Worm (Caenorhabditis elegans) whole organism, late embryonic: ENCODE measurements around the gene F58E2.5.
A peak's percentile ranks its signal among the peaks of the same experiment; 100 is the strongest.

Experiments
- C08G9.2 ChIP-seq: sonication (generic microtip); optimal IDR thresholded peaks from 2 replicates; lab custom pipeline; 2016; ENCODE audit warnings: mild to moderate bottlenecking, missing genetic modification characterization, moderate library complexity, missing compliant biosample characterization
- C38D4.7 ChIP-seq: fragments of 200-800 bp; sonication (Bioruptor generic); optimal IDR thresholded peaks from 2 replicates; lab custom pipeline; 2018; ENCODE audit warnings: mild to moderate bottlenecking, missing genetic modification characterization, moderate library complexity, missing compliant biosample characterization
- K09A11.1 ChIP-seq: sonication (generic microtip); optimal IDR thresholded peaks from 2 replicates; lab custom pipeline; 2017; ENCODE audit warnings: antibody characterized with exemption, mild to moderate bottlenecking, missing genetic modification characterization, missing compliant biosample characterization; ENCODE audit not compliant: insufficient read depth
- T23F11.4 ChIP-seq: fragments of 200-800 bp; sonication (Bioruptor generic); optimal IDR thresholded peaks from 2 replicates; lab custom pipeline; 2018; ENCODE audit warnings: mild to moderate bottlenecking, missing genetic modification characterization, missing compliant biosample characterization
- ahr-1 ChIP-seq: sonication (generic microtip); optimal IDR thresholded peaks from 2 replicates; lab custom pipeline; 2016; ENCODE audit warnings: missing genetic modification characterization, missing compliant biosample characterization
- ceh-18 ChIP-seq: sonication (generic microtip); optimal IDR thresholded peaks from 2 replicates; lab custom pipeline; 2016; ENCODE audit warnings: missing genetic modification characterization, missing compliant biosample characterization
- ceh-2 ChIP-seq: sonication (generic microtip); optimal IDR thresholded peaks from 2 replicates; lab custom pipeline; 2016; ENCODE audit warnings: missing genotype, missing genetic modification characterization, missing compliant biosample characterization
- ceh-22 ChIP-seq: sonication (generic microtip); optimal IDR thresholded peaks from 2 replicates; lab custom pipeline; 2017; ENCODE audit warnings: missing biosample characterization, missing genetic modification characterization
- ceh-30 ChIP-seq: fragments of 150-350 bp; optimal IDR thresholded peaks from 2 replicates; lab custom pipeline; 2014; ENCODE audit warnings: missing biosample characterization, missing genetic modification characterization
- ceh-34 ChIP-seq: sonication (generic microtip); optimal IDR thresholded peaks from 2 replicates; lab custom pipeline; 2016; ENCODE audit warnings: mild to moderate bottlenecking, missing genetic modification characterization, missing compliant biosample characterization
- ceh-45 ChIP-seq: fragments of 200-800 bp; sonication (Bioruptor generic); IDR thresholded peaks from 2 replicates; pipeline ENCODE4 v1.3.6; 2022; ENCODE audit warnings: missing genetic modification reagents, missing genetic modification characterization, missing compliant biosample characterization
- ceh-48 ChIP-seq: sonication (generic microtip); optimal IDR thresholded peaks from 2 replicates; lab custom pipeline; 2016; ENCODE audit warnings: missing genetic modification characterization, inconsistent platforms, missing compliant biosample characterization
- che-1 ChIP-seq: sonication (generic microtip); optimal IDR thresholded peaks from 2 replicates; lab custom pipeline; 2016; ENCODE audit warnings: mild to moderate bottlenecking, missing genetic modification characterization, missing compliant biosample characterization
- dve-1 ChIP-seq: sonication (generic microtip); optimal IDR thresholded peaks from 2 replicates; lab custom pipeline; 2017; ENCODE audit warnings: antibody characterized with exemption, mild to moderate bottlenecking, missing genetic modification characterization, missing compliant biosample characterization
- fax-1 ChIP-seq: sonication (generic microtip); optimal IDR thresholded peaks from 2 replicates; lab custom pipeline; 2016; ENCODE audit warnings: missing genotype, missing genetic modification characterization, missing compliant biosample characterization
- hlh-30 ChIP-seq: sonication (generic microtip); optimal IDR thresholded peaks from 2 replicates; lab custom pipeline; 2017; ENCODE audit warnings: antibody characterized with exemption, missing genetic modification characterization, missing compliant biosample characterization; ENCODE audit not compliant: insufficient read depth
- lin-11 ChIP-seq: fragments of 200-800 bp; sonication (Bioruptor generic); optimal IDR thresholded peaks from 2 replicates; lab custom pipeline; 2018; ENCODE audit warnings: mild to moderate bottlenecking, missing genetic modification characterization, missing compliant biosample characterization
- mec-3 ChIP-seq: sonication (generic microtip); optimal IDR thresholded peaks from 2 replicates; lab custom pipeline; 2016; ENCODE audit warnings: borderline replicate concordance, missing genetic modification characterization, missing compliant biosample characterization
- nhr-11 ChIP-seq: fragments of 150-350 bp; optimal IDR thresholded peaks from 2 replicates; lab custom pipeline; 2014; ENCODE audit warnings: missing biosample characterization, missing genetic modification characterization
- npax-4 ChIP-seq: sonication (generic microtip); optimal IDR thresholded peaks from 2 replicates; lab custom pipeline; 2016; ENCODE audit warnings: missing genetic modification characterization, missing compliant biosample characterization
- odd-2 ChIP-seq: sonication (generic microtip); optimal IDR thresholded peaks from 2 replicates; lab custom pipeline; 2017; ENCODE audit warnings: antibody characterized with exemption, mild to moderate bottlenecking, missing genetic modification characterization, missing compliant biosample characterization
- pha-2 ChIP-seq: sonication (generic microtip); optimal IDR thresholded peaks from 2 replicates; lab custom pipeline; 2017; ENCODE audit warnings: mild to moderate bottlenecking, missing genetic modification characterization, missing compliant biosample characterization
- pha-4 ChIP-seq: fragments of 150-350 bp; optimal IDR thresholded peaks from 2 replicates; lab custom pipeline; 2018; ENCODE audit warnings: missing biosample characterization, missing genetic modification reagents, missing genetic modification characterization
- pros-1 ChIP-seq: fragments of 150-350 bp; optimal IDR thresholded peaks from 2 replicates; lab custom pipeline; 2014; ENCODE audit warnings: missing biosample characterization, missing genetic modification reagents, missing genetic modification characterization
- ref-2 ChIP-seq: sonication (generic microtip); optimal IDR thresholded peaks from 2 replicates; lab custom pipeline; 2016; ENCODE audit warnings: missing genetic modification characterization, missing compliant biosample characterization
- rnt-1 ChIP-seq: sonication (generic microtip); optimal IDR thresholded peaks from 2 replicates; lab custom pipeline; 2016; ENCODE audit warnings: missing genetic modification characterization, missing compliant biosample characterization
- tbx-2 ChIP-seq: sonication (generic microtip); optimal IDR thresholded peaks from 2 replicates; lab custom pipeline; 2016; ENCODE audit warnings: missing genetic modification characterization, missing compliant biosample characterization
- tbx-7 ChIP-seq: sonication (generic microtip); optimal IDR thresholded peaks from 2 replicates; lab custom pipeline; 2016; ENCODE audit warnings: missing genotype, missing genetic modification characterization, missing compliant biosample characterization
- unc-3 ChIP-seq, 2 experiments: fragments of 200-800 bp in 1 of 2; sonication (Bioruptor generic) in 1 of 2; sonication (generic microtip) in 1 of 2; conservative IDR thresholded peaks in 1 of 2; optimal IDR thresholded peaks in 1 of 2; 2 replicates each; pipeline versions ENCODE4 v1.3.6 to Lab custom; 2016 to 2022; ENCODE audit warnings: missing compliant biosample characterization in 2 of 2, missing genetic modification characterization in 2 of 2, missing genetic modification reagents in 1 of 2
- unc-42 ChIP-seq: sonication (generic microtip); optimal IDR thresholded peaks from 2 replicates; lab custom pipeline; 2016; ENCODE audit warnings: missing genotype, missing genetic modification characterization, missing compliant biosample characterization
- unc-55 ChIP-seq: sonication (generic microtip); optimal IDR thresholded peaks from 2 replicates; lab custom pipeline; 2017; ENCODE audit warnings: missing biosample characterization, missing genetic modification reagents, missing genetic modification characterization
- unc-86 ChIP-seq: sonication (generic microtip); optimal IDR thresholded peaks from 2 replicates; lab custom pipeline; 2016; ENCODE audit warnings: missing genetic modification characterization, missing compliant biosample characterization
- zip-5 ChIP-seq: sonication (generic microtip); optimal IDR thresholded peaks from 2 replicates; lab custom pipeline; 2016; ENCODE audit warnings: missing genetic modification characterization, missing compliant biosample characterization
- ztf-16 ChIP-seq: sonication (generic microtip); optimal IDR thresholded peaks from 2 replicates; lab custom pipeline; 2017; ENCODE audit warnings: missing genetic modification characterization, missing compliant biosample characterization

F58E2.5 gene

ce11 chrIV:3444101-3444500 lies 613 bp upstream of the F58E2.5 start, which contains the start of gene F09D12.2:
TSS of gene F09D12.2 (minus strand) at chrIV:3444201.
- TF ChIP-seq dve-1 (no peak), ceh-30 (tag; lab: Kevin White, UChicago) (no peak), K09A11.1 (tag; lab: Kevin White, UChicago) (no peak), ztf-16 (tag; lab: Kevin White, UChicago) (no peak), pha-2 (tag; lab: Kevin White, UChicago) (no peak), pros-1 (tag; lab: Kevin White, UChicago) (no peak), mec-3 (tag; lab: Kevin White, UChicago) (no peak), C38D4.7 (GFP tag; lab: Kevin White, UChicago) (no peak), lin-11 (tag; lab: Kevin White, UChicago) (no peak), C08G9.2 (tag; lab: Kevin White, UChicago) (no peak), tbx-2 (tag; lab: Kevin White, UChicago) (no peak), rnt-1 (tag; lab: Kevin White, UChicago) (no peak), ahr-1 (no peak), unc-55 (GFP tag; lab: Kevin White, UChicago) (no peak)

- no peak for TF ChIP-seq che-1
Measured at ce11 chrIV:3447350-3447749, 2.6 kb downstream of the F58E2.5 start.

ce11 chrIV:3452516-3452915 lies 7.8 kb downstream of the F58E2.5 start:
- TF ChIP-seq unc-55 (GFP tag; lab: Kevin White, UChicago), result no peak
- no peak for TF ChIP-seq unc-42 (tag; lab: Kevin White, UChicago)
- TF ChIP-seq ref-2 (tag; lab: Kevin White, UChicago), result no peak
- TF ChIP-seq tbx-7, result no peak
- TF ChIP-seq npax-4, result no peak
- TF ChIP-seq che-1, result no peak
- TF ChIP-seq mec-3 (tag; lab: Kevin White, UChicago), result no peak
- no peak for TF ChIP-seq nhr-11 (tag; lab: Kevin White, UChicago)
- no peak for TF ChIP-seq ceh-18 (tag; lab: Kevin White, UChicago)
- no peak for TF ChIP-seq pha-4 (tag; lab: Kevin White, UChicago)
- no peak for TF ChIP-seq pros-1 (tag; lab: Kevin White, UChicago)

ce11 chrIV:3453346-3453745 lies 8.6 kb downstream of the F58E2.5 start, which contains the start of gene srz-23:
TSS of gene srz-23 (plus strand) at chrIV:3453608.
- TF ChIP-seq ceh-48 (tag; lab: Kevin White, UChicago) (no peak), hlh-30 (tag; lab: Kevin White, UChicago) (no peak), odd-2 (no peak), ceh-45 (no peak), fax-1 (tag; lab: Kevin White, UChicago) (no peak), ceh-2 (tag; lab: Kevin White, UChicago) (no peak), T23F11.4 (GFP tag; lab: Kevin White, UChicago) (no peak), tbx-2 (tag; lab: Kevin White, UChicago) (no peak), ceh-34 (tag; lab: Kevin White, UChicago) (no peak), unc-86 (no peak), unc-3 (GFP tag; conservative IDR thresholded peaks at IDR 0.05; lab: Robert Waterston, UW) (no peak), unc-3 (tag; optimal IDR thresholded peaks at IDR 0.05; lab: Kevin White, UChicago) (no peak), rnt-1 (tag; lab: Kevin White, UChicago) (no peak), ceh-22 (no peak), zip-5 (tag; lab: Kevin White, UChicago) (no peak)

ce11 chrIV:3455437-3455836 lies 10.7 kb downstream of the F58E2.5 start:
- TF ChIP-seq dve-1, result peak; percentile 100
